Fruit fly (Drosophila melanogaster): ENCODE measurements around the gene Nmdar1.
A peak's percentile ranks its signal among the peaks of the same experiment; 100 is the strongest.

Nmdar1 gene

dm6 chr3R:5523070-5523637 lies at the start of gene Nmdar1, which contains the start of gene CG43845:
TSS of gene Nmdar1 (minus strand) at chr3R:5523328.
TSS of gene CG43845 (minus strand) at chr3R:5523120.
- TF ChIP-seq CG8301 (tag; optimal IDR thresholded peaks at IDR 0.05) (no peak), Pif1A (GFP tag; optimal IDR thresholded peaks at IDR 0.05) (no peak), gl (tag; optimal IDR thresholded peaks at IDR 0.05) (no peak), CG4496 (GFP tag; IDR thresholded peaks at IDR 0.05) (peak; percentile 29; the same call in 1 of the 3 replicates), CG12605 (GFP tag; IDR thresholded peaks at IDR 0.05) (peak; percentile 95)

dm6 chr3R:5571756-5572155 lies 48.6 kb upstream of the Nmdar1 start:
- no peak for TF ChIP-seq CG34367 (tag; optimal IDR thresholded peaks at IDR 0.05)
- TF ChIP-seq EcR (GFP tag; optimal IDR thresholded peaks at IDR 0.05), result peak; percentile 43
- no peak for TF ChIP-seq CG10348 (GFP tag; IDR thresholded peaks at IDR 0.05)
- TF ChIP-seq D1 (tag; optimal IDR thresholded peaks at IDR 0.05), result no peak
- no peak for TF ChIP-seq gl (tag; optimal IDR thresholded peaks at IDR 0.05)

dm6 chr3R:5571437-5571750 lies 48.3 kb upstream of the Nmdar1 start:
- no peak for TF ChIP-seq CG17806 (tag; optimal IDR thresholded peaks at IDR 0.05)
- no peak for TF ChIP-seq Pif1A (GFP tag; optimal IDR thresholded peaks at IDR 0.05)
- 0 out of 3 replicates have a peak, but pooled peaks have one; percentile 39 for TF ChIP-seq fd96Ca (GFP tag; IDR thresholded peaks at IDR 0.05)
- no peak for TF ChIP-seq CG10348 (GFP tag; IDR thresholded peaks at IDR 0.05)
- TF ChIP-seq CG12605 (GFP tag; IDR thresholded peaks at IDR 0.05), result 0 out of 2 replicates have a peak, but pooled peaks have one; percentile 1
- no peak for TF ChIP-seq CG15710 (tag; optimal IDR thresholded peaks at IDR 0.05)

DNA sequence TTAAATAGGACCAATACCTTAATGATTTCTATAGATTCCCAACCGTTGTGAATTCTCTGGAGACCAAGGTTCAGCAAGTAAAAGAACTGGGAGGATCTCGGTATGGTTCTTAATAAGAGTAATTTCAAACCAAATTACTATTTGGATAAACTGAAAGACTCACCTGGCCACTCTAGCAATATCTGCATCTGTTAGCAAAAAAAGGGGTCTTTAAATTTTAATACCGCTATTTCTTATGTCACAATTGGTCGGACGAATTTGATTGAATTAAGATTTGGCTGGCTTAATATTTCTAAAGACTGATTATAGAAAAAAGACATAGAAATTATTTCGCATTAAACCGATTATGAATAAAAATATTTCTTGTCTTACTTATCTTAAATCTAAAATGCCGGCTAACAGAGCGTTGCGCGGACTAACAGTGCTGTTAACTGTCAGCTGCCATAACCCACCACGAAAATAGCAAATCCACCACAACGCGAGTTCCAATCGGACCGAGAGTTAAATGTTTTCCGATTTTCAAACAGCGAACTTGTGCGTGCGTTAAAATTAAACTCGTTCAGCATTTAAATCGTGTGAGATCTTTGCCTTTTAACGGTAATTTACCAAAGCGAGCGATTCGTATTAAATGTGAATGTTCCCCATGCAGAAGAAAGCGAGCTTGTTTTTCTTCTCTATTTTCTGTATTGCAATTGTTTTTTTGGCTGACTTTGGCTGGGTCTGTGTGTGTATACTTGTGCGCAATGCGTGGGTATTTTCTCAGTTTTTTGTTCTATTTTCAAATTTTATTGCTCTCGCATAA lies 47.7 kb upstream of the Nmdar1 start, which contains the start of gene CRMP:
TSS of gene CRMP (plus strand) at position 474 of the 802 bp plus-strand sequence.
- TF ChIP-seq CG17806 (tag; optimal IDR thresholded peaks at IDR 0.05) (no peak), CG32121 (GFP tag; IDR thresholded peaks at IDR 0.05) (0 out of 2 replicates have a peak, but pooled peaks have one; percentile 21), rn (GFP tag; IDR thresholded peaks at IDR 0.05) (no peak), fd96Ca (GFP tag; IDR thresholded peaks at IDR 0.05) (no peak), CG12605 (GFP tag; IDR thresholded peaks at IDR 0.05) (peak; percentile 29; the same call in 1 of the 2 replicates), CG10348 (GFP tag; IDR thresholded peaks at IDR 0.05) (no peak), Pif1B (GFP tag; optimal IDR thresholded peaks at IDR 0.05) (no peak), CG8301 (tag; optimal IDR thresholded peaks at IDR 0.05) (peak; percentile 32)

DNA sequence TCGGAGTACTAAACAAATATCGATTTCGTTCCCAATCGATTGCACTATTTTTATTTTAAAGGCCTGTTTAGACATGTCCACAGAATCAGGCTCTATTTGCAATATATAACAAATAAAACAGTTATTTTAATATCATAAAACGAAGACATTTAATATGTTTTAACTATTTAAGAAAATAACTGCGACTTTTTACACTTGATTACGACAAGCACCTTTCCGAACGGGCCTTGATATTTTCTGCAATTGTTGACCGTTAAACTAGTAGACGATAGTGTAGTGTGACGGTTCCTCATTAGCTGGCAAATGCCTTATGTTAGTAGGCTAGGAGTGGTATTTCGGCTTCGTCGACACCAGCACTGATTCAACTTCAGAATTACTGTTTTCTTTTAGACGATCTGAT lies 45.5 kb upstream of the Nmdar1 start, which contains the start of the genes CG2931 and Rheb:
TSS of gene CG2931 (minus strand) at position 26 of the 400 bp plus-strand sequence.
TSS of gene Rheb (plus strand) at position 332 of the 400 bp plus-strand sequence.
- TF ChIP-seq CG15710 (tag; optimal IDR thresholded peaks at IDR 0.05) (peak; percentile 29), CG32121 (GFP tag; IDR thresholded peaks at IDR 0.05) (peak; percentile 60; the same call in 1 of the 2 replicates), rn (GFP tag; IDR thresholded peaks at IDR 0.05) (peak; percentile 56), CG4496 (GFP tag; IDR thresholded peaks at IDR 0.05) (peak; percentile 77), Ets98B (GFP tag; IDR thresholded peaks at IDR 0.05) (peak; percentile 42; the same call in 1 of the 2 replicates), CG9948 (tag; optimal IDR thresholded peaks at IDR 0.05) (peak; percentile 23), CG17806 (tag; optimal IDR thresholded peaks at IDR 0.05) (peak; percentile 43), EcR (GFP tag; optimal IDR thresholded peaks at IDR 0.05) (no peak), CG13204 (GFP tag; optimal IDR thresholded peaks at IDR 0.05) (no peak), CG8159 (tag; optimal IDR thresholded peaks at IDR 0.05) (no peak), fd96Ca (GFP tag; IDR thresholded peaks at IDR 0.05) (no peak; the same call in 2 of the 3 replicates), Snoo (tag; optimal IDR thresholded peaks at IDR 0.05) (peak; percentile 36), CG10348 (GFP tag; IDR thresholded peaks at IDR 0.05) (no peak), CG14655 (GFP tag; optimal IDR thresholded peaks at IDR 0.05) (no peak), Pif1A (GFP tag; optimal IDR thresholded peaks at IDR 0.05) (no peak), gl (tag; optimal IDR thresholded peaks at IDR 0.05) (no peak), CG12605 (GFP tag; IDR thresholded peaks at IDR 0.05) (no peak), D1 (tag; optimal IDR thresholded peaks at IDR 0.05) (no peak), Pif1B (GFP tag; optimal IDR thresholded peaks at IDR 0.05) (peak; percentile 25), CG8301 (tag; optimal IDR thresholded peaks at IDR 0.05) (peak; percentile 32), CG34367 (tag; optimal IDR thresholded peaks at IDR 0.05) (peak; percentile 24)

DNA sequence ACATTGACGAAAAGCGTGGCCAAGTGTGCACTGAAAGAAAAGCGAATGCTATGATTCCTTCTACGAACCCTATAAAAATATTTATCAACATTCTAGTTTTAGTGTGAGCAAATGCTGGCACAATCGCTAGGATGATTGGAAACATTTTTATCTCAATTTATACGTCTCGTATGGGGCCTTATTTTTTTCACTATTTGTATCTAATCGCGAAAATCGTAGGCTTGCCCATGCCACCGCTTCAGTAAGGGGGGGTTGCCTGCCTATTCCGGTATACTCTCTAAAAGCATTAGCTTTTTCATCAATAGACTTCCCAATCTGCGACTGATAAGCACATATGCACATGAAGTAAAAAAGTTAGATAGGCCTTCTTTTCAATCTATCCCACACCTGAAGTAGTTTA lies 42.5 kb upstream of the Nmdar1 start:
- peak; percentile 5 for TF ChIP-seq Snoo (tag; optimal IDR thresholded peaks at IDR 0.05)
- no peak for TF ChIP-seq EcR (GFP tag; optimal IDR thresholded peaks at IDR 0.05)
- no peak for TF ChIP-seq Pif1B (GFP tag; optimal IDR thresholded peaks at IDR 0.05)
- no peak for TF ChIP-seq CG10348 (GFP tag; IDR thresholded peaks at IDR 0.05)
- no peak for TF ChIP-seq CG9948 (tag; optimal IDR thresholded peaks at IDR 0.05)
- TF ChIP-seq D1 (tag; optimal IDR thresholded peaks at IDR 0.05), result no peak
- no peak for TF ChIP-seq gl (tag; optimal IDR thresholded peaks at IDR 0.05)
- no peak for TF ChIP-seq CG14655 (GFP tag; optimal IDR thresholded peaks at IDR 0.05)
- peak; percentile 94 for TF ChIP-seq CG4496 (GFP tag; IDR thresholded peaks at IDR 0.05)
- TF ChIP-seq fd96Ca (GFP tag; IDR thresholded peaks at IDR 0.05), result peak; percentile 90
- TF ChIP-seq CG13204 (GFP tag; optimal IDR thresholded peaks at IDR 0.05), result no peak
- TF ChIP-seq CG12605 (GFP tag; IDR thresholded peaks at IDR 0.05), result peak; percentile 72
- TF ChIP-seq Ets98B (GFP tag; IDR thresholded peaks at IDR 0.05), result peak; percentile 91
- no peak for TF ChIP-seq CG34367 (tag; optimal IDR thresholded peaks at IDR 0.05)
- TF ChIP-seq CG15710 (tag; optimal IDR thresholded peaks at IDR 0.05), result no peak
- TF ChIP-seq Pif1A (GFP tag; optimal IDR thresholded peaks at IDR 0.05), result no peak
- peak; percentile 87 for TF ChIP-seq CG32121 (GFP tag; IDR thresholded peaks at IDR 0.05)
- no peak for TF ChIP-seq CG8301 (tag; optimal IDR thresholded peaks at IDR 0.05)
- peak; percentile 73 for TF ChIP-seq rn (GFP tag; IDR thresholded peaks at IDR 0.05)
- no peak for TF ChIP-seq CG8159 (tag; optimal IDR thresholded peaks at IDR 0.05)
- peak; percentile 45 for TF ChIP-seq CG17806 (tag; optimal IDR thresholded peaks at IDR 0.05)

Data from whole organism, pupa.